Worm (Caenorhabditis elegans): ENCODE data around the gene phat-3.

DNA sequence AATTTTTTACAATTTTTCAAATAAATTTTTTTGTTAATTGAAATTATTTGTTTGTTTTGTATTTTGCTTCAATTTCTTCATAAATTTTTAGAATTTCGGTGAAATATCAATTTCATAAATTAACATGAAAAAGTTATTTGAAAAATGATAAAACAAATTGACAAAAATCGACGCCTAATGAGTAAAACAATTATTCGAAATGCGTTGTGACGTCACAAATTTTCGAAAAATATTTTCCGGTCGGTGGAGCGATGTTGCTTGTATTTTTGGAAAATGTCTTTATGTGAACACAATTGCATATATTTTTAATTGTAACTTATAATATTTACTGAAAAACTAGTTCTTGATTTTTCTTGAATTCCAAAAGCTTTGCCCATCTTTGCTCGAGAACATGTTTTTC is 36.8 kb downstream of the phat-3 start:
- TF ChIP-seq ref-1 (GFP tag; conservative IDR thresholded peaks at IDR 0.05) (no peak), cog-1 (tag; optimal IDR thresholded peaks at IDR 0.05) (no peak), flt-1 (GFP tag; IDR thresholded peaks at IDR 0.05) (no peak), med-1 (GFP tag; optimal IDR thresholded peaks at IDR 0.05; ENCODE audit: insufficient read depth) (no peak), ztf-23 (GFP tag; IDR thresholded peaks at IDR 0.05) (no peak)
